Worm (Caenorhabditis elegans): ENCODE data around the gene rev-3.

rev-3 gene

ce11 chrIII:5832442-5832841 is 42.0 kb upstream of the rev-3 start:
- no peak for TF ChIP-seq nhr-28 (tag; optimal IDR thresholded peaks at IDR 0.05)
- TF ChIP-seq dmd-8 (GFP tag; IDR thresholded peaks at IDR 0.05), result 0 out of 2 replicates have a peak, but pooled peaks have one; percentile 21
- peak; percentile 71 for TF ChIP-seq set-16 (GFP tag; IDR thresholded peaks at IDR 0.05)
- no peak for TF ChIP-seq zfp-3 (GFP tag; conservative IDR thresholded peaks at IDR 0.05)
- TF ChIP-seq aha-1 (tag), result peak; percentile 85
- no peak for TF ChIP-seq nhr-42 (GFP tag; IDR thresholded peaks at IDR 0.05)
- no peak for TF ChIP-seq skn-1 (tag; optimal IDR thresholded peaks at IDR 0.05)
- TF ChIP-seq ztf-11 (tag; optimal IDR thresholded peaks at IDR 0.05), result no peak
- no peak for TF ChIP-seq lin-39 (tag; optimal IDR thresholded peaks at IDR 0.05)
- no peak for TF ChIP-seq fkh-10 (GFP tag; optimal IDR thresholded peaks at IDR 0.05)
- TF ChIP-seq zag-1 (tag; optimal IDR thresholded peaks at IDR 0.05), result no peak
- no peak for TF ChIP-seq lin-38 (GFP tag; IDR thresholded peaks at IDR 0.05)
- no peak for TF ChIP-seq nhr-6 (tag; optimal IDR thresholded peaks at IDR 0.05)
- no peak for TF ChIP-seq nhr-11 (tag; optimal IDR thresholded peaks at IDR 0.05)
- TF ChIP-seq egl-43 (GFP tag; IDR thresholded peaks at IDR 0.05), result peak; percentile 52; the same call in 1 of the 2 replicates
- TF ChIP-seq rbr-2 (tag; optimal IDR thresholded peaks at IDR 0.05), result no peak
- no peak for TF ChIP-seq F37D6.2 (tag; optimal IDR thresholded peaks at IDR 0.05)
- TF ChIP-seq duxl-1 (tag; optimal IDR thresholded peaks at IDR 0.05; ENCODE audit: poor library complexity), result no peak
- TF ChIP-seq lin-29 (GFP tag; IDR thresholded peaks at IDR 0.05), result no peak
- TF ChIP-seq lin-15B (tag; optimal IDR thresholded peaks at IDR 0.05), result no peak
- TF ChIP-seq nhr-102 (tag; optimal IDR thresholded peaks at IDR 0.05), result no peak
- TF ChIP-seq zip-11 (GFP tag; IDR thresholded peaks at IDR 0.05), result 0 out of 2 replicates have a peak, but pooled peaks have one; percentile 30
- no peak for TF ChIP-seq mes-2 (tag; optimal IDR thresholded peaks at IDR 0.05; ENCODE audit: poor library complexity, severe bottlenecking)
- TF ChIP-seq pha-4 (GFP tag; IDR thresholded peaks at IDR 0.05), result no peak
- TF ChIP-seq pha-4 (tag; optimal IDR thresholded peaks at IDR 0.05), result no peak
- no peak for TF ChIP-seq tra-1 (GFP tag; IDR thresholded peaks at IDR 0.05)
- TF ChIP-seq dmd-6 (GFP tag; IDR thresholded peaks at IDR 0.05), result no peak
- no peak for TF ChIP-seq hlh-30 (tag; optimal IDR thresholded peaks at IDR 0.05; ENCODE audit: insufficient read depth)
- no peak for TF ChIP-seq zip-2 (tag; optimal IDR thresholded peaks at IDR 0.05)
- peak in 1 of 2 experiments; percentile 79 for TF ChIP-seq unc-62 (GFP tag; optimal IDR thresholded peaks at IDR 0.05 in 1 of 2)
- no peak for TF ChIP-seq unc-62 (tag; optimal IDR thresholded peaks at IDR 0.05)
- no peak for TF ChIP-seq ztf-7 (tag; optimal IDR thresholded peaks at IDR 0.05)
- no peak for TF ChIP-seq snpc-4 (tag; optimal IDR thresholded peaks at IDR 0.05)
- no peak for TF ChIP-seq lim-7 (GFP tag; IDR thresholded peaks at IDR 0.05)
- TF ChIP-seq ceh-28 (tag; optimal IDR thresholded peaks at IDR 0.05), result no peak
- TF ChIP-seq fos-1 (tag; optimal IDR thresholded peaks at IDR 0.05), result no peak
- TF ChIP-seq ceh-62 (tag; optimal IDR thresholded peaks at IDR 0.05), result no peak
- no peak for TF ChIP-seq dmd-9 (GFP tag; IDR thresholded peaks at IDR 0.05)
- no peak for TF ChIP-seq tag-97 (GFP tag; IDR thresholded peaks at IDR 0.05)
- TF ChIP-seq ZK546.5 (tag; optimal IDR thresholded peaks at IDR 0.05), result no peak
- TF ChIP-seq Y5F2A.4 (GFP tag; optimal IDR thresholded peaks at IDR 0.05), result no peak
- TF ChIP-seq mxl-3 (GFP tag; optimal IDR thresholded peaks at IDR 0.05), result no peak
- no peak for TF ChIP-seq ces-1 (GFP tag; optimal IDR thresholded peaks at IDR 0.05)
- no peak for TF ChIP-seq sdz-12 (GFP tag; optimal IDR thresholded peaks at IDR 0.05)
- TF ChIP-seq unc-39 (tag; optimal IDR thresholded peaks at IDR 0.05), result no peak
- TF ChIP-seq saeg-2 (GFP tag; IDR thresholded peaks at IDR 0.05), result no peak
- TF ChIP-seq daf-19 (GFP tag; conservative IDR thresholded peaks at IDR 0.05), result no peak
- no peak for TF ChIP-seq hlh-11 (tag; optimal IDR thresholded peaks at IDR 0.05)
- no peak for TF ChIP-seq nhr-76 (tag; optimal IDR thresholded peaks at IDR 0.05)
- no peak for TF ChIP-seq T26A8.4 (GFP tag; IDR thresholded peaks at IDR 0.05)
- no peak for TF ChIP-seq hif-1 (tag; optimal IDR thresholded peaks at IDR 0.05)
- no peak for TF ChIP-seq attf-4 (tag; optimal IDR thresholded peaks at IDR 0.05)
- no peak for TF ChIP-seq daf-12 (tag; optimal IDR thresholded peaks at IDR 0.05)
- TF ChIP-seq mdl-1 (tag; optimal IDR thresholded peaks at IDR 0.05), result no peak

Measured in whole organism, L4 larva.